Fruit fly (Drosophila melanogaster) whole organism, embryonic: Measurements from ENCODE around the gene Dh31.

Source experiments
- CG11695 ChIP-seq: fragments of 200-800 bp; sonication (Bioruptor generic); IDR thresholded peaks from 3 replicates; pipeline ENCODE4 v1.3.6; 2022; ENCODE audit warnings: missing biosample characterization, missing genetic modification characterization
- CG11723 ChIP-seq: fragments of 200-800 bp; sonication (Bioruptor generic); optimal IDR thresholded peaks from 2 replicates; lab custom pipeline; 2017; ENCODE audit warnings: missing biosample characterization, mild to moderate bottlenecking, missing genetic modification characterization
- CG13296 ChIP-seq: fragments of 200-800 bp; sonication (Bioruptor generic); optimal IDR thresholded peaks from 3 replicates; lab custom pipeline; 2018; ENCODE audit warnings: missing biosample characterization, mild to moderate bottlenecking, missing genetic modification characterization
- CG14441 ChIP-seq: fragments of 200-800 bp; sonication (Bioruptor generic); IDR thresholded peaks from 2 replicates; pipeline ENCODE4 v1.3.6; 2022; ENCODE audit warnings: missing biosample characterization, missing genetic modification characterization
- CG15479 ChIP-seq: fragments of 200-800 bp; sonication (Bioruptor generic); optimal IDR thresholded peaks from 3 replicates; lab custom pipeline; 2019; ENCODE audit warnings: missing biosample characterization, mild to moderate bottlenecking, missing genetic modification characterization, moderate library complexity
- CG17328 ChIP-seq: fragments of 200-800 bp; sonication (Bioruptor generic); IDR thresholded peaks from 2 replicates; pipeline ENCODE4 v1.3.6; 2022; ENCODE audit warnings: missing biosample characterization, missing genetic modification characterization
- CG17912 ChIP-seq: fragments of 200-800 bp; sonication (Bioruptor generic); optimal IDR thresholded peaks from 2 replicates; lab custom pipeline; 2018; ENCODE audit warnings: missing biosample characterization, mild to moderate bottlenecking, missing genetic modification characterization
- CG1832 ChIP-seq: fragments of 200-800 bp; sonication (Bioruptor generic); optimal IDR thresholded peaks from 2 replicates; lab custom pipeline; 2017; ENCODE audit warnings: missing biosample characterization, mild to moderate bottlenecking, missing genetic modification characterization, inconsistent platforms
- CG2116 ChIP-seq: fragments of 200-800 bp; sonication (Bioruptor generic); optimal IDR thresholded peaks from 3 replicates; lab custom pipeline; 2018; ENCODE audit warnings: missing biosample characterization, mild to moderate bottlenecking, missing genetic modification characterization
- CG31224 ChIP-seq: fragments of 200-800 bp; sonication (Bioruptor generic); IDR thresholded peaks from 2 replicates; pipeline ENCODE4 v1.3.6; 2022; ENCODE audit warnings: missing biosample characterization, missing genetic modification characterization
- CG32767 ChIP-seq: fragments of 200-800 bp; sonication (Bioruptor generic); IDR thresholded peaks from 2 replicates; pipeline ENCODE4 v1.3.6; 2022; ENCODE audit warnings: missing biosample characterization, missing genetic modification characterization
- CG3847 ChIP-seq: fragments of 200-800 bp; sonication (Bioruptor generic); IDR thresholded peaks from 2 replicates; pipeline ENCODE4 v1.3.6; 2022; ENCODE audit warnings: missing biosample characterization, missing genetic modification characterization
- CG5245 ChIP-seq: fragments of 200-800 bp; sonication (Bioruptor generic); optimal IDR thresholded peaks from 3 replicates; lab custom pipeline; 2016; ENCODE audit warnings: missing biosample characterization, missing genetic modification characterization
- CG6254 ChIP-seq: fragments of 200-800 bp; sonication (Bioruptor generic); optimal IDR thresholded peaks from 3 replicates; lab custom pipeline; 2017; ENCODE audit warnings: mild to moderate bottlenecking, missing biosample characterization, missing genetic modification reagents, missing genetic modification characterization
- CG6654 ChIP-seq: fragments of 200-800 bp; sonication (Bioruptor generic); optimal IDR thresholded peaks from 2 replicates; lab custom pipeline; 2017; ENCODE audit warnings: missing biosample characterization, mild to moderate bottlenecking, missing genetic modification characterization
- CG6854 ChIP-seq: fragments of 200-800 bp; sonication (Bioruptor generic); optimal IDR thresholded peaks from 3 replicates; lab custom pipeline; 2017; ENCODE audit warnings: missing biosample characterization, mild to moderate bottlenecking, missing genetic modification characterization
- CG7372 ChIP-seq: fragments of 200-800 bp; sonication (Bioruptor generic); IDR thresholded peaks from 2 replicates; pipeline ENCODE4 v1.3.6; 2022; ENCODE audit warnings: missing biosample characterization, missing genetic modification characterization
- CG7928 ChIP-seq: fragments of 200-800 bp; sonication (Bioruptor generic); optimal IDR thresholded peaks from 2 replicates; lab custom pipeline; 2017; ENCODE audit warnings: missing biosample characterization, mild to moderate bottlenecking, missing genetic modification characterization
- CG8359 ChIP-seq: fragments of 200-800 bp; sonication (Bioruptor generic); optimal IDR thresholded peaks from 2 replicates; lab custom pipeline; 2017; ENCODE audit warnings: missing biosample characterization, mild to moderate bottlenecking, missing genetic modification characterization, borderline replicate concordance
- CG8765 ChIP-seq: fragments of 200-800 bp; sonication (Bioruptor generic); IDR thresholded peaks from 2 replicates; pipeline ENCODE4 v1.3.6; 2022; ENCODE audit warnings: missing biosample characterization, missing genetic modification characterization
- CG9609 ChIP-seq: fragments of 200-800 bp; sonication (Bioruptor generic); optimal IDR thresholded peaks from 3 replicates; lab custom pipeline; 2016; ENCODE audit warnings: missing biosample characterization, missing genetic modification characterization
- CG9932 ChIP-seq: fragments of 200-800 bp; sonication (Bioruptor generic); IDR thresholded peaks from 2 replicates; pipeline ENCODE4 v1.3.6; 2022; ENCODE audit warnings: missing biosample characterization, missing genetic modification characterization
- CoRest ChIP-seq: fragments of 200-800 bp; sonication (Bioruptor generic); optimal IDR thresholded peaks from 3 replicates; lab custom pipeline; 2018; ENCODE audit warnings: missing biosample characterization, mild to moderate bottlenecking, missing genetic modification characterization, moderate library complexity
- ERR ChIP-seq: fragments of 200-800 bp; sonication (Bioruptor generic); optimal IDR thresholded peaks from 2 replicates; lab custom pipeline; 2016; ENCODE audit warnings: missing biosample characterization, missing genetic modification characterization
- Ets65A ChIP-seq: fragments of 200-800 bp; sonication (Bioruptor generic); peaks from one replicate; lab custom pipeline; 2016; ENCODE audit warnings: missing biosample characterization, missing genetic modification characterization
- Fer3 ChIP-seq: fragments of 200-800 bp; sonication (Bioruptor generic); optimal IDR thresholded peaks from 2 replicates; lab custom pipeline; 2018; ENCODE audit warnings: missing biosample characterization, mild to moderate bottlenecking, missing genetic modification characterization, moderate library complexity
- Gug ChIP-seq: fragments of 200-800 bp; sonication (Bioruptor generic); IDR thresholded peaks from 4 replicates; pipeline ENCODE4 v1.3.6; 2022; ENCODE audit warnings: missing biosample characterization, missing genetic modification characterization
- Kr ChIP-seq: fragments of 200-800 bp; sonication (Bioruptor generic); optimal IDR thresholded peaks from 2 replicates; lab custom pipeline; 2017; ENCODE audit warnings: missing biosample characterization, mild to moderate bottlenecking, missing genetic modification characterization
- Myb ChIP-seq: fragments of 200-800 bp; sonication (Bioruptor generic); optimal IDR thresholded peaks from 2 replicates; lab custom pipeline; 2016; ENCODE audit warnings: missing biosample characterization, missing genetic modification characterization
- Opbp ChIP-seq: fragments of 200-800 bp; sonication (Bioruptor generic); IDR thresholded peaks from 3 replicates; pipeline ENCODE4 v1.3.6; 2022; ENCODE audit warnings: missing biosample characterization, missing genetic modification characterization; ENCODE audit not compliant: partially characterized antibody
- Poxn ChIP-seq: fragments of 200-800 bp; sonication (Bioruptor generic); IDR thresholded peaks from 2 replicates; pipeline ENCODE4 v1.3.6; 2022; ENCODE audit warnings: missing biosample characterization, missing genetic modification characterization
- Rfx ChIP-seq: fragments of 200-800 bp; sonication (Bioruptor generic); IDR thresholded peaks from 2 replicates; pipeline ENCODE4 v1.3.6; 2022; ENCODE audit warnings: missing biosample characterization, missing genetic modification characterization
- Sox100B ChIP-seq: fragments of 200-800 bp; sonication (Bioruptor generic); optimal IDR thresholded peaks from 3 replicates; lab custom pipeline; 2018; ENCODE audit warnings: missing biosample characterization, mild to moderate bottlenecking, missing genetic modification characterization
- ab ChIP-seq: fragments of 200-800 bp; sonication (Bioruptor generic); optimal IDR thresholded peaks from 2 replicates; lab custom pipeline; 2016; ENCODE audit warnings: missing biosample characterization, missing genetic modification characterization
- ato ChIP-seq: fragments of 200-800 bp; sonication (Bioruptor generic); IDR thresholded peaks from 2 replicates; pipeline ENCODE4 v1.3.6; 2022; ENCODE audit warnings: missing biosample characterization, missing genetic modification characterization; ENCODE audit not compliant: partially characterized antibody
- bbx ChIP-seq: fragments of 200-800 bp; sonication (Bioruptor generic); IDR thresholded peaks from 2 replicates; pipeline ENCODE4 v1.3.6; 2022; ENCODE audit warnings: missing biosample characterization, missing genetic modification characterization; ENCODE audit not compliant: partially characterized antibody
- bcd ChIP-seq: fragments of 200-800 bp; sonication (Bioruptor generic); optimal IDR thresholded peaks from 2 replicates; lab custom pipeline; 2017; ENCODE audit warnings: missing biosample characterization, mild to moderate bottlenecking, missing genetic modification characterization
- cad ChIP-seq: fragments of >200 bp; optimal IDR thresholded peaks from 2 replicates; lab custom pipeline; 2017; ENCODE audit warnings: missing biosample characterization, missing genetic modification characterization
- cato ChIP-seq: fragments of 200-800 bp; sonication (Bioruptor generic); optimal IDR thresholded peaks from 2 replicates; lab custom pipeline; 2016; ENCODE audit warnings: missing biosample characterization, missing genetic modification characterization, borderline replicate concordance
- croc ChIP-seq: fragments of 200-800 bp; sonication (Bioruptor generic); conservative IDR thresholded peaks from 3 replicates; pipeline ENCODE4 v1.3.6; 2022; ENCODE audit warnings: missing biosample characterization, missing genetic modification characterization
- disco-r ChIP-seq: fragments of 200-800 bp; sonication (Bioruptor generic); optimal IDR thresholded peaks from 2 replicates; lab custom pipeline; 2016; ENCODE audit warnings: missing biosample characterization, missing genetic modification characterization
- dmrt11E ChIP-seq: fragments of 200-800 bp; sonication (Bioruptor generic); optimal IDR thresholded peaks from 3 replicates; lab custom pipeline; 2018; ENCODE audit warnings: missing biosample characterization, mild to moderate bottlenecking, missing genetic modification characterization, moderate library complexity
- ems ChIP-seq: fragments of 200-800 bp; sonication (Bioruptor generic); optimal IDR thresholded peaks from 3 replicates; lab custom pipeline; 2016; ENCODE audit warnings: missing biosample characterization, missing genetic modification characterization
- kah ChIP-seq: fragments of 200-800 bp; sonication (Bioruptor generic); optimal IDR thresholded peaks from 2 replicates; lab custom pipeline; 2018; ENCODE audit warnings: missing biosample characterization, mild to moderate bottlenecking, missing genetic modification characterization
- mld ChIP-seq: fragments of 200-800 bp; sonication (Bioruptor generic); IDR thresholded peaks from 3 replicates; pipeline ENCODE4 v1.3.6; 2022; ENCODE audit warnings: missing biosample characterization, missing genetic modification characterization; ENCODE audit not compliant: partially characterized antibody
- phol ChIP-seq: fragments of 200-800 bp; sonication (Bioruptor generic); optimal IDR thresholded peaks from 3 replicates; lab custom pipeline; 2018; ENCODE audit warnings: missing biosample characterization, mild to moderate bottlenecking, missing genetic modification characterization, moderate library complexity
- prd ChIP-seq, 3 experiments: fragments of >200 bp in 2 of 3; fragments of 200-800 bp in 1 of 3; sonication (Bioruptor generic) in 1 of 3; optimal IDR thresholded peaks in 2 of 3; IDR thresholded peaks in 1 of 3; 2 replicates in 2 of 3; 3 replicates in 1 of 3; pipeline versions ENCODE4 v1.3.6 to Lab custom; 2017 to 2022; ENCODE audit warnings: missing biosample characterization in 1 of 3, missing genetic modification characterization in 1 of 3
- sens ChIP-seq: fragments of 200-800 bp; sonication (Bioruptor generic); peaks from one replicate; lab custom pipeline; 2016; ENCODE audit warnings: missing biosample characterization, missing genetic modification characterization
- toy ChIP-seq: fragments of 200-800 bp; sonication (Bioruptor generic); IDR thresholded peaks from 2 replicates; pipeline ENCODE4 v1.3.6; 2022; ENCODE audit warnings: missing biosample characterization, missing genetic modification characterization
- unc-4 ChIP-seq: fragments of 200-800 bp; sonication (Bioruptor generic); IDR thresholded peaks from 2 replicates; pipeline ENCODE4 v1.3.6; 2022; ENCODE audit warnings: missing biosample characterization, missing genetic modification characterization; ENCODE audit not compliant: partially characterized antibody
- yki ChIP-seq: fragments of >200 bp; optimal IDR thresholded peaks from 3 replicates; lab custom pipeline; 2018

Dh31 gene

dm6 chr2L:8517256-8517694 lies 10.6 kb upstream of the Dh31 start, which contains the start of the genes mRpL51 and Uba4 (continued):
- no peak for TF ChIP-seq CG6254 (GFP tag; lab: Kevin White, UChicago)
- no peak for TF ChIP-seq CG8765 (GFP tag; lab: Robert Waterston, UW)
- TF ChIP-seq CG6654 (GFP tag; lab: Kevin White, UChicago): no peak
- no peak for TF ChIP-seq yki (lab: Kevin White, UChicago)
- no peak for TF ChIP-seq CG14441 (GFP tag; lab: Robert Waterston, UW)
- TF ChIP-seq kah (GFP tag; lab: Kevin White, UChicago): no peak
- TF ChIP-seq CG15479 (GFP tag; lab: Kevin White, UChicago): no peak
- TF ChIP-seq CG17912 (GFP tag; lab: Kevin White, UChicago): no peak
- peak; percentile 38 for TF ChIP-seq dmrt11E (tag; lab: Kevin White, UChicago)
- 0 out of 3 replicates have a peak, but pooled peaks have one; percentile 35 for TF ChIP-seq CG11695
- TF ChIP-seq CG9932: peak; percentile 32; the same call in 1 of the 2 replicates
- TF ChIP-seq ERR (GFP tag; lab: Kevin White, UChicago): peak; percentile 23
- no peak for TF ChIP-seq CG31224
- TF ChIP-seq phol (tag; lab: Kevin White, UChicago): peak; percentile 45
- TF ChIP-seq CG17328 (GFP tag; lab: Robert Waterston, UW): no peak
- peak; percentile 55 for TF ChIP-seq unc-4
- no peak for TF ChIP-seq cato (GFP tag; lab: Kevin White, UChicago)
- TF ChIP-seq toy: no peak
- TF ChIP-seq CG6854 (GFP tag; lab: Kevin White, UChicago): no peak
- TF ChIP-seq CG8359 (GFP tag; lab: Kevin White, UChicago): no peak
- no peak for TF ChIP-seq prd (optimal IDR thresholded peaks at IDR 0.05; lab: Kevin White, UChicago)
- TF ChIP-seq prd (GFP tag; IDR thresholded peaks at IDR 0.05; lab: Robert Waterston, UW): no peak
- no peak for TF ChIP-seq Rfx
- TF ChIP-seq CG1832: no peak
- TF ChIP-seq ems: peak; percentile 27
- no peak for TF ChIP-seq CG7372 (GFP tag; lab: Robert Waterston, UW)
- peak; percentile 93 for TF ChIP-seq sens (GFP tag; lab: Kevin White, UChicago)
- TF ChIP-seq Poxn: no peak
- TF ChIP-seq CG7928 (GFP tag; lab: Kevin White, UChicago): no peak
- TF ChIP-seq disco-r (GFP tag; lab: Kevin White, UChicago): no peak
- TF ChIP-seq Myb (GFP tag; lab: Kevin White, UChicago): peak; percentile 48
- TF ChIP-seq CG9609 (GFP tag; lab: Kevin White, UChicago): peak; percentile 40
- TF ChIP-seq Kr: no peak
- no peak for TF ChIP-seq ato (GFP tag; lab: Robert Waterston, UW)
- TF ChIP-seq Ets65A (GFP tag; lab: Kevin White, UChicago): no peak
- TF ChIP-seq Opbp (GFP tag; lab: Robert Waterston, UW): peak; percentile 37; the same call in 1 of the 3 replicates
- TF ChIP-seq bbx: peak; percentile 42; the same call in 1 of the 2 replicates
- no peak for TF ChIP-seq CoRest (tag; lab: Kevin White, UChicago)
- no peak for TF ChIP-seq Sox100B
- TF ChIP-seq CG11723 (GFP tag; lab: Kevin White, UChicago): no peak
- peak; percentile 9 for TF ChIP-seq CG13296 (GFP tag; lab: Kevin White, UChicago)
- peak; percentile 22 for TF ChIP-seq CG5245
- TF ChIP-seq Fer3: peak; percentile 1
- no peak for TF ChIP-seq mld (GFP tag; lab: Robert Waterston, UW)
- TF ChIP-seq CG2116 (GFP tag; lab: Kevin White, UChicago): peak; percentile 90
- no peak for TF ChIP-seq CG32767
- no peak for TF ChIP-seq ab
- no peak for TF ChIP-seq Gug (GFP tag; lab: Robert Waterston, UW)
- TF ChIP-seq cad (GFP tag; lab: Kevin White, UChicago): no peak
- TF ChIP-seq CG3847 (GFP tag; lab: Robert Waterston, UW): no peak
- TF ChIP-seq bcd: no peak
- no peak for TF ChIP-seq croc
